Worm (Caenorhabditis elegans): ENCODE measurements around the gene F28A10.13.

The F28A10.13 gene

DNA sequence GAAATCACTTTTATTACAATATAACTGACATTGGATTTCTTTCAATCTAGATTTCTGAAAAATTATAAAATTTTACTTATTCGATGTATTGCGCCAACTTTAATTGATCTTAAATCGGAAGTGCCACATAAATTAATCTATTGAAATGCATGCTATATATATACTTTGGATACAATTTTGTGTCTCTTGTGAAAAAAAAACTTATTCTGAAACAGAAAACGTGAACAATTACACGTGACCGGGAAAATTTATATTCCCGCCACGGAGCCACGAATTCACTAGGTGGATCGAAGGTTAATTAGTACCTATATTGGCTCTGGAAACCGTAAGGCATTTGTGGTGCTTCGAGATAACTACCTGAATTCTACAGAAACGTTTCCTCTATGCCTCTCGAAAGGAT, 48.9 kb upstream of the F28A10.13 start, which contains the start of gene F46F5.14:
F46F5.14 (plus strand) TSS at position 301 of the 400 bp plus-strand sequence.
- TF ChIP-seq sma-9 (GFP tag; optimal IDR thresholded peaks at IDR 0.05): no peak
- TF ChIP-seq sma-9 (tag; optimal IDR thresholded peaks at IDR 0.05): no peak
- no peak for TF ChIP-seq ama-1 (optimal IDR thresholded peaks at IDR 0.05)
- no peak for TF ChIP-seq R02D3.7 (tag; optimal IDR thresholded peaks at IDR 0.05)
- TF ChIP-seq fos-1 (tag; optimal IDR thresholded peaks at IDR 0.05): no peak
- TF ChIP-seq egl-27 (tag; optimal IDR thresholded peaks at IDR 0.05): no peak
- no peak for TF ChIP-seq elt-1 (tag; optimal IDR thresholded peaks at IDR 0.05)
- TF ChIP-seq nhr-237 (tag; optimal IDR thresholded peaks at IDR 0.05): no peak
- no peak for TF ChIP-seq ztf-1 (GFP tag; conservative IDR thresholded peaks at IDR 0.05)
- TF ChIP-seq skn-1 (tag; optimal IDR thresholded peaks at IDR 0.05): no peak
- TF ChIP-seq dmd-4 (tag; optimal IDR thresholded peaks at IDR 0.05): no peak
- no peak for TF ChIP-seq mab-5 (tag; optimal IDR thresholded peaks at IDR 0.05)
- TF ChIP-seq ZK546.5 (tag; optimal IDR thresholded peaks at IDR 0.05): no peak
- no peak for TF ChIP-seq sma-3 (GFP tag; optimal IDR thresholded peaks at IDR 0.05)
- TF ChIP-seq alr-1 (tag; optimal IDR thresholded peaks at IDR 0.05): no peak
- no peak for TF ChIP-seq ceh-16 (tag; optimal IDR thresholded peaks at IDR 0.05)
- no peak for TF ChIP-seq unc-55 (GFP tag; optimal IDR thresholded peaks at IDR 0.05)
- TF ChIP-seq lsy-2 (tag; optimal IDR thresholded peaks at IDR 0.05): no peak
- TF ChIP-seq elt-3 (tag; optimal IDR thresholded peaks at IDR 0.05): no peak

DNA sequence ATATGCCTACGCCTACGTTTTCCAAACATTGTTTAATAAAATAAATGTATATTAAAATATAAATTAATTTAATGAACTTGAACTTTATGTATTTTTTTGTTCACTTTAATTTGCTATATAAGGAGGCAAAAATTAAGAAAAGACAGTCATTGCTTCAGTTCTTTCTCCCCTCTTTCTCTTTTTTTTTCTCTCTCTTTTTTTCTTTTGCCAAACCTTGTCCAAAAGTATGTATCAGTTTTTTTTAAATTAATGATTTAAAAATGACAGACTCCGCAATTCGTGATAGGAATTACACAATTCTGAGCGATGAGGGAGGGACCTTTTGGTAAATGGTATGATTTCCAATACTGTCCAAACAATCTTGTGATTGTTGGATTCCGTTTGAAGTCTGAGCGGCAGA, 45.6 kb upstream of the F28A10.13 start, which contains the start of gene F46F5.13:
F46F5.13 (plus strand) TSS at position 301 of the 400 bp plus-strand sequence.
- TF ChIP-seq nhr-237 (tag; optimal IDR thresholded peaks at IDR 0.05) (no peak), lsy-2 (tag; optimal IDR thresholded peaks at IDR 0.05) (no peak), egl-27 (tag; optimal IDR thresholded peaks at IDR 0.05) (no peak), unc-62 (GFP tag; optimal IDR thresholded peaks at IDR 0.05) (no peak), ama-1 (optimal IDR thresholded peaks at IDR 0.05) (no peak), nhr-77 (tag; optimal IDR thresholded peaks at IDR 0.05) (no peak), zag-1 (tag; optimal IDR thresholded peaks at IDR 0.05) (no peak), elt-1 (tag; optimal IDR thresholded peaks at IDR 0.05) (no peak), sma-9 (GFP tag; optimal IDR thresholded peaks at IDR 0.05) (no peak), sma-9 (tag; optimal IDR thresholded peaks at IDR 0.05) (no peak), peb-1 (tag; optimal IDR thresholded peaks at IDR 0.05) (no peak), ztf-11 (tag; optimal IDR thresholded peaks at IDR 0.05) (no peak), unc-55 (GFP tag; optimal IDR thresholded peaks at IDR 0.05) (no peak)

DNA sequence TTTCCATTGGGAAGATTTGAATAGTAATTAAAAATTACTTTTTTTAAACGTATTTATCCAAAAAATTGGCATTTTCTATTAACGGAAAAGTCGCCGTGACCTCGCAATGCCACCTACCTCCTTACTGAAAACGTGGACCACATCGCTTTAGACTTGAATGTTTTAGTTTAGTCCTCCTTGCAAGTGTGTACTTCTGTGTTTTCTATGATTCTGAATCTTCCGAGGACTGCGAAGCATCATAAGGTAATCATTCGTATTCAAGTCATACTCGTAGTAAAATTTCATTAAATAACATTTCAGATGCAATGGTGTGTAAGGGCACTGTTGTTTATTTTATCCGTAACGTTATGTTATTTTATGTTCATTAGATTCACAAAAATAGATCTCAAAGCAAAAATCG, 40.2 kb upstream of the F28A10.13 start, which contains the start of gene F46F5.11:
F46F5.11 (plus strand) TSS at position 301 of the 400 bp plus-strand sequence.
- TF ChIP-seq peb-1 (tag; optimal IDR thresholded peaks at IDR 0.05): no peak

DNA sequence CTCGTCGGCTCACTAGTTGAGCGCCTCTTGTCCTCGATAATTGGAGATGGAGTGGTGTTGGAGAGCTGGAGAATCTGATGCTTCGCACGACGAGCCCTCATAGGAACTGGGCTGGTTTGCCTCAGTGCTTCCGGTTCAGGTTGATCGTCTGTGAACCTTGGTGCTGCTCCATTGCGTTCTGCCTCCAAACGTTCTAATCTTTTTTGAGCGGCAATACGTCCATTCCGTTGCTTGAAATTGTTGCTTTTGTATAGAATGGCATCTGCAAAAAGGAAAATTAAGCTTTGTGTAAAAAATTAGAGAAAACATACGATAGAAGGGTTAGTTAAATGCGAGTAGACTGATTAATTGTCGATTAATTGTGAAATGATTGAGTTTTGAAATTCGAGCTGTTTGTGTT, 35.7 kb upstream of the F28A10.13 start, which contains the start of gene F46F5.5:
F46F5.5 (minus strand) TSS at position 101 of the 400 bp plus-strand sequence.
- TF ChIP-seq elt-3 (tag; optimal IDR thresholded peaks at IDR 0.05): no peak
- TF ChIP-seq lin-11 (tag; optimal IDR thresholded peaks at IDR 0.05): no peak
- no peak for TF ChIP-seq F13H6.1 (tag; optimal IDR thresholded peaks at IDR 0.05)
- TF ChIP-seq nhr-77 (tag; optimal IDR thresholded peaks at IDR 0.05): no peak
- TF ChIP-seq nhr-21 (tag; optimal IDR thresholded peaks at IDR 0.05): no peak
- TF ChIP-seq nhr-12 (tag; optimal IDR thresholded peaks at IDR 0.05): no peak
- no peak for TF ChIP-seq ztf-4 (tag; optimal IDR thresholded peaks at IDR 0.05)
- TF ChIP-seq crh-2 (tag; optimal IDR thresholded peaks at IDR 0.05): no peak
- TF ChIP-seq zag-1 (tag; optimal IDR thresholded peaks at IDR 0.05): no peak
- TF ChIP-seq R02D3.7 (tag; optimal IDR thresholded peaks at IDR 0.05): no peak
- no peak for TF ChIP-seq aly-2 (tag; optimal IDR thresholded peaks at IDR 0.05)
- no peak for TF ChIP-seq nhr-23 (tag; optimal IDR thresholded peaks at IDR 0.05)
- no peak for TF ChIP-seq gmeb-1 (tag; optimal IDR thresholded peaks at IDR 0.05)
- TF ChIP-seq ztf-1 (GFP tag; conservative IDR thresholded peaks at IDR 0.05): no peak
- no peak for TF ChIP-seq mab-5 (tag; optimal IDR thresholded peaks at IDR 0.05)
- TF ChIP-seq nhr-6 (tag; optimal IDR thresholded peaks at IDR 0.05): no peak
- no peak for TF ChIP-seq lin-39 (tag; optimal IDR thresholded peaks at IDR 0.05)

DNA sequence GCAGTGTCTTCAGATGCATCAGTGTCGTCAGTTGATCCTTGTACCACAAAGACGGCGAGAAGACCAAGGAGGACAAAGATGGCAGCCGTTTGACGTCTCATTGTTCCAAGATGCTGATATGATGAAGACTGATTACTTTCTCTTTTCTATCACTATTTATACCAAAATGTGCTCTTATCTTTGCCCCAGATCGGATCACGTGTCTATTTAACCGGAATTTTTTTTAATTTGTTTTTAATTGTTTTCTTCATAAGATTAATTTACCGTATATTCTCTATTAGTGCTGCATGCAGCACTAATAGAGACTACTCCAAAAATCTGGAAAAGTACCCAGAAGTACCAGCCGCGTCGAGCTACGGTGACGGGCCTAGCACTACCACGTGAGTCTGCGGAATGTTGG, 33.9 kb upstream of the F28A10.13 start, which contains the start of gene msrp-3:
msrp-3 (minus strand) TSS at position 101 of the 400 bp plus-strand sequence.
- TF ChIP-seq egl-27 (tag; optimal IDR thresholded peaks at IDR 0.05) (no peak), lin-13 (GFP tag; optimal IDR thresholded peaks at IDR 0.05) (no peak), nhr-12 (tag; optimal IDR thresholded peaks at IDR 0.05) (no peak), lsy-2 (tag; optimal IDR thresholded peaks at IDR 0.05) (no peak), aly-2 (tag; optimal IDR thresholded peaks at IDR 0.05) (no peak), sma-9 (GFP tag; optimal IDR thresholded peaks at IDR 0.05) (no peak), sma-9 (tag; optimal IDR thresholded peaks at IDR 0.05) (no peak), lin-11 (tag; optimal IDR thresholded peaks at IDR 0.05) (no peak), ztf-11 (tag; optimal IDR thresholded peaks at IDR 0.05) (no peak), gmeb-1 (tag; optimal IDR thresholded peaks at IDR 0.05) (no peak), mbf-1 (tag; optimal IDR thresholded peaks at IDR 0.05) (no peak), snpc-4 (tag; optimal IDR thresholded peaks at IDR 0.05) (no peak)

All from whole organism, L2 larva.